Worm (Caenorhabditis elegans): ENCODE results near the gene C50C3.19.
A peak's percentile ranks its signal among the peaks of the same experiment; 100 is the strongest.

C50C3.19 gene

DNA sequence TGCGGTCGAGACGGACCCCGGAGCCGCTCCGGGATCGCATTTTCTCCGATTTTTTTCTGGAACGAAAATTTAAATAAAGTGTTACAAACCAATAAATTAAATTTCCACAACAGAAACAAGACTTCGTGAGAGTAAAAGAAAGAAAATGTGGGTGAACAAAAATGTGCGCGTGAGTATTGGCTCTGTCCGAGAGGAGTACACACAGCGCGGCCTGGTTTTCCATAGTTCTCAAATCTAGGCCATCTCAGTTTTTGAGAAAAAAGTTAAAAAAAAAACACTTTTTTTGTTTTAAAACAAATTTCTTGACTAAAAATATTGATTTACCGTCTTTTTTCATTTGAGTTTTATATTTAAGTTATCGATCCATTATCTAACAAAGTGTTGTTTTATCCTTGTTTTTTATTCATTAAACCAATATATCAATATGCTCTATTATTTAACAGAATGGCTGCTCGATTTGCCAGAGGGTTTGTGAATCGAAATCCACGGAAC lies 46.0 kb upstream of the C50C3.19 start, which contains the start of the genes C14B9.8 and mrpl-18 (continued):
- TF ChIP-seq dpl-1 (GFP tag; optimal IDR thresholded peaks at IDR 0.05) (peak; percentile 48), nhr-6 (tag; optimal IDR thresholded peaks at IDR 0.05) (peak; percentile 55), ztf-7 (tag; optimal IDR thresholded peaks at IDR 0.05) (no peak)

DNA sequence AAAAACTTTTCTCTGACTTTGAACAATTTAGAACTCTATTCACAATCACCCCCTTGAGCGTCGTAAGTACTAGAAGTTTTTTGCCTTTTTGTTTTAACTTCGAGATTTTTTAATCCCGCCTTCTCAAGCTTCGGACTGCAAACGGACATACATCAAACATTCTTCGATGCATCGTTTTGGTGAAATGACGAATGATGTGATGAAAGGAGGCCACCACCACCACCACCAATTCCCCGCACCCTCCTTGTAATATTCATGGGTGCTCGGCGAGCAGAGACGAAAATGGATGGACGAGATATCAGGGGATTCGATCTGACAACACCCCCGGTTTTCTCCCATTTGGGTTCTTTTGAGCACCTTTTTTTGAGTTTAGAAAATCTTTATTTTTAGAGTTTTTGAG lies 44.6 kb upstream of the C50C3.19 start:
- TF ChIP-seq unc-62 (GFP tag; optimal IDR thresholded peaks at IDR 0.05 in 1 of 2) (peak in 1 of 2 experiments; percentile 61), unc-62 (tag; optimal IDR thresholded peaks at IDR 0.05) (no peak), mdt-29 (GFP tag; IDR thresholded peaks at IDR 0.05) (no peak), ceh-20 (GFP tag; IDR thresholded peaks at IDR 0.05) (peak; percentile 54; the same call in 1 of the 2 replicates), nhr-11 (tag; optimal IDR thresholded peaks at IDR 0.05) (no peak), ama-1 (optimal IDR thresholded peaks at IDR 0.05) (no peak), lin-15B (tag; optimal IDR thresholded peaks at IDR 0.05) (no peak), unc-130 (GFP tag; optimal IDR thresholded peaks at IDR 0.05) (no peak), hmg-1.1 (GFP tag; IDR thresholded peaks at IDR 0.05) (0 out of 2 replicates have a peak, but pooled peaks have one; percentile 14)

DNA sequence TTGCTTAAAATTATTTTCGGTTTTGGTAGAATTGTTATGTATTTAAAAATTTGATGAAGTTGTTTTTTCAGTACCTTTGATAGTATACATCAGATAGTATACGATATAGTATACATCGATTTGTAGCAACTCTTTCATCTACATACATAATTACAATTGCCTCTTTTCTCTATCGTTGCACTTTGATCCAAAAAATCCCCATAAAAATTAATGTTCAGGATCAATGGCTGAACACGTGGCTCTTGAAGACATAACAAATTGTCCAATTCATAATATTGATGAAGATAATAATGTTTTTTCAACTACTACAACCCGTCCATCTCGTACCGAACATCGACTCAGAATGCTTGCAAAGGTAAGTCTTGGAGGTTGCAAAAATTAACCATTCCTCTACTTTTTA lies 41.9 kb upstream of the C50C3.19 start, which contains the start of gene D2007.2:
TSS of gene D2007.2 (plus strand) at position 213 of the 400 bp plus-strand sequence.
- TF ChIP-seq snpc-4 (tag; optimal IDR thresholded peaks at IDR 0.05) (no peak), lin-39 (tag; optimal IDR thresholded peaks at IDR 0.05) (no peak), aha-1 (tag) (no peak), ceh-44 (GFP tag; IDR thresholded peaks at IDR 0.05) (no peak), tra-1 (GFP tag; IDR thresholded peaks at IDR 0.05) (no peak), zfp-3 (GFP tag; conservative IDR thresholded peaks at IDR 0.05) (no peak), pqm-1 (tag; optimal IDR thresholded peaks at IDR 0.05) (no peak), madf-5 (GFP tag; IDR thresholded peaks at IDR 0.05) (no peak)

DNA sequence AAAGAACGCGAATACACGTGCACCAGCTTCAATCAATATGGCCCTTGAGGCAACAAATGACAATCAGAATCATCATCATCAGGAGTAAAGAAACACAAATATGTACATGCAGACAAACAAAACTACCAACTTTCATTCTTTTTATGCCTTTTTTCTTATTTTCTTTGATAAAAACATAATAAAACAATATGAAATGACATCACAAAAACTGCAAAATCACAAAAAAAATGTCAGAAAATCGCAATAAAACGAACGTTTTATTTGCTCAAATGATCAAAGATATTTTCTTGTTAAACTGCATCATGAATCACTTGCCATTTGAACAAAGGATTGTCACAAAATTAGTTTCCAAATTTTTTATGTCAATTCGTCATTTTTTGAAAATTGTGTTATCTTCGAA lies 36.2 kb upstream of the C50C3.19 start:
- no peak for TF ChIP-seq madf-9 (GFP tag; conservative IDR thresholded peaks at IDR 0.05)
- no peak for TF ChIP-seq lin-15B (tag; optimal IDR thresholded peaks at IDR 0.05)
- peak; percentile 25 for TF ChIP-seq hlh-30 (tag; optimal IDR thresholded peaks at IDR 0.05; ENCODE audit: insufficient read depth)
- TF ChIP-seq gei-8 (GFP tag; optimal IDR thresholded peaks at IDR 0.05), result no peak
- no peak for TF ChIP-seq fos-1 (tag; optimal IDR thresholded peaks at IDR 0.05)
- TF ChIP-seq php-3 (GFP tag; IDR thresholded peaks at IDR 0.05), result peak; percentile 88; the same call in 1 of the 2 replicates
- TF ChIP-seq dmd-6 (GFP tag; IDR thresholded peaks at IDR 0.05), result peak; percentile 11; the same call in 1 of the 2 replicates
- no peak for TF ChIP-seq dmd-9 (GFP tag; IDR thresholded peaks at IDR 0.05)
- no peak for TF ChIP-seq ZK546.5 (tag; optimal IDR thresholded peaks at IDR 0.05)
- no peak for TF ChIP-seq mdl-1 (tag; optimal IDR thresholded peaks at IDR 0.05)
- TF ChIP-seq zfp-3 (GFP tag; conservative IDR thresholded peaks at IDR 0.05), result no peak
- no peak for TF ChIP-seq mep-1 (tag; optimal IDR thresholded peaks at IDR 0.05)
- no peak for TF ChIP-seq ceh-20 (GFP tag; IDR thresholded peaks at IDR 0.05)
- TF ChIP-seq hlh-11 (tag; optimal IDR thresholded peaks at IDR 0.05), result peak; percentile 29
- TF ChIP-seq dpl-1 (GFP tag; optimal IDR thresholded peaks at IDR 0.05), result peak; percentile 22
- TF ChIP-seq aha-1 (tag), result no peak
- TF ChIP-seq daf-8 (GFP tag; IDR thresholded peaks at IDR 0.05), result no peak
- TF ChIP-seq ctbp-1 (GFP tag; IDR thresholded peaks at IDR 0.05), result no peak
- no peak for TF ChIP-seq mes-2 (tag; optimal IDR thresholded peaks at IDR 0.05; ENCODE audit: poor library complexity, severe bottlenecking)
- peak; percentile 55 for TF ChIP-seq pqm-1 (tag; optimal IDR thresholded peaks at IDR 0.05)
- TF ChIP-seq daf-19 (GFP tag; conservative IDR thresholded peaks at IDR 0.05), result no peak
- peak; percentile 37 for TF ChIP-seq dve-1 (tag; optimal IDR thresholded peaks at IDR 0.05; ENCODE audit: insufficient read depth)
- no peak for TF ChIP-seq fkh-10 (GFP tag; optimal IDR thresholded peaks at IDR 0.05)
- no peak for TF ChIP-seq lir-3 (tag; optimal IDR thresholded peaks at IDR 0.05)
- TF ChIP-seq daf-16 (GFP tag; optimal IDR thresholded peaks at IDR 0.05), result no peak
- TF ChIP-seq daf-16 (tag; optimal IDR thresholded peaks at IDR 0.05), result peak; percentile 51
- no peak for TF ChIP-seq saeg-2 (GFP tag; IDR thresholded peaks at IDR 0.05)
- no peak for TF ChIP-seq duxl-1 (tag; optimal IDR thresholded peaks at IDR 0.05; ENCODE audit: poor library complexity)
- TF ChIP-seq nhr-111 (GFP tag; optimal IDR thresholded peaks at IDR 0.05), result no peak
- TF ChIP-seq snpc-1.2 (GFP tag; IDR thresholded peaks at IDR 0.05), result no peak
- TF ChIP-seq nhr-48 (tag; optimal IDR thresholded peaks at IDR 0.05), result no peak
- no peak for TF ChIP-seq nhr-77 (tag; optimal IDR thresholded peaks at IDR 0.05)
- no peak for TF ChIP-seq zip-2 (tag; optimal IDR thresholded peaks at IDR 0.05)

Measured in whole organism, L4 larva.